Comparison of ENCODE assay signal across 4 worm cellular contexts in genomic region chrIV:12730624-12731023, ce11.
TF ChIP-seq lines count a peak whose summit lies in the region.

No protein-coding gene starts in this region.

TF ChIP-seq in whole organism, L4 larva, 104 proteins besides CTCF, POLR2A, EP300 and RAD21:
- TF ChIP-seq F26F4.8 (GFP tag; conservative IDR thresholded peaks at IDR 0.05; lab: Robert Waterston, UW) = 0 out of 2 replicates have a peak, but pooled peaks have one; percentile 28
- 0 out of 2 replicates have a peak, but pooled peaks have one; percentile 30 for TF ChIP-seq Y48G9A.11 (GFP tag; IDR thresholded peaks at IDR 0.05; lab: Robert Waterston, UW)
- 0 out of 2 replicates have a peak, but pooled peaks have one; percentile 21 for TF ChIP-seq egl-43 (GFP tag; IDR thresholded peaks at IDR 0.05; lab: Robert Waterston, UW)
- peak; percentile 47; the same call in 1 of the 2 replicates for TF ChIP-seq lim-7 (GFP tag; IDR thresholded peaks at IDR 0.05; lab: Robert Waterston, UW)
- TF ChIP-seq madf-5 (GFP tag; IDR thresholded peaks at IDR 0.05; lab: Robert Waterston, UW) = 0 out of 4 replicates have a peak, but pooled peaks of 1 of the 2 experiments have one; percentile 14

TF ChIP-seq in whole organism, early embryonic, 17 proteins besides CTCF, POLR2A, EP300 and RAD21:
- TF ChIP-seq pes-1 (GFP tag; IDR thresholded peaks at IDR 0.05; lab: Robert Waterston, UW) = 0 out of 2 replicates have a peak, but pooled peaks have one; percentile 14
- TF ChIP-seq tbx-11 (GFP tag; IDR thresholded peaks at IDR 0.05; lab: Robert Waterston, UW) = peak; percentile 60; the same call in 1 of the 2 replicates
- TF ChIP-seq sea-1 (GFP tag; conservative IDR thresholded peaks at IDR 0.05; lab: Robert Waterston, UW) = 0 out of 2 replicates have a peak, but pooled peaks have one; percentile 7
- 0 out of 2 replicates have a peak, but pooled peaks have one; percentile 16 for TF ChIP-seq tbx-37 (GFP tag; conservative IDR thresholded peaks at IDR 0.05; lab: Robert Waterston, UW)
TF ChIP-seq in whole organism, early embryonic: peak in this region for 4; not testable (repeated sequence) for 13.

TF ChIP-seq in whole organism, midembryonic, 9 proteins besides CTCF, POLR2A, EP300 and RAD21:
- TF ChIP-seq tab-1 (GFP tag; IDR thresholded peaks at IDR 0.05; lab: Robert Waterston, UW) (0 out of 2 replicates have a peak, but pooled peaks have one; percentile 44), ztf-23 (GFP tag; IDR thresholded peaks at IDR 0.05; lab: Robert Waterston, UW) (peak; percentile 46; the same call in 1 of the 2 replicates)

TF ChIP-seq in whole organism, young adult, 124 proteins besides CTCF, POLR2A, EP300 and RAD21:
- TF ChIP-seq Y95B8A.8 (GFP tag; IDR thresholded peaks at IDR 0.05; lab: Robert Waterston, UW) (peak; percentile 50; the same call in 1 of the 2 replicates), madf-6 (GFP tag; IDR thresholded peaks at IDR 0.05; lab: Robert Waterston, UW) (0 out of 2 replicates have a peak, but pooled peaks have one; percentile 3), ztf-6 (GFP tag; IDR thresholded peaks at IDR 0.05; lab: Robert Waterston, UW) (peak; percentile 57; the same call in 1 of the 2 replicates), nfyb-1 (GFP tag; IDR thresholded peaks at IDR 0.05; lab: Robert Waterston, UW) (0 out of 2 replicates have a peak, but pooled peaks have one; percentile 58)
